Fruit fly (Drosophila melanogaster): Measurements from ENCODE around the gene Nup153.

DNA sequence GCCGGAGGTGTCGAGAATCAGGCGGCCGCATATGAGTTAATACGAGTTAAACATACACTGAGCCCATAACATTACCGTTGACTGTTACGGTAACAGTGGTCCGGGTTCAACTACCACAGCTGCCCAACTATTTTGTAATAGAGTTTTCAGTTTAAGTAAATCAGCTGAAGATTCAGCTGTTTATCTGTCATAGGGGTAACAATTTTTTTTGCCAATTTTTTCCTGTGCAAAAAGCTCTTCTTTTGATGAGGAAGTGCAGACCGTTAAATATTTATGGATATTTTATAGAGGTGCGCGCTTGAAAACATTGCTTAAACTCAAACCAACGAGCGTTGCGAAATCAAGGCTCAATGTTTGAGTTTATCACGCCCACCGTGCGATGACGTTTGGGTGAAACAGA is 17.3 kb upstream of the Nup153 start:
- TF ChIP-seq salr (GFP tag; optimal IDR thresholded peaks at IDR 0.05) (no peak), topi (GFP tag; optimal IDR thresholded peaks at IDR 0.05) (peak; percentile 4), Met (GFP tag; optimal IDR thresholded peaks at IDR 0.05) (no peak), dsx (GFP tag; optimal IDR thresholded peaks at IDR 0.05; ENCODE audit: poor library complexity, severe bottlenecking) (no peak), Sox102F (GFP tag; optimal IDR thresholded peaks at IDR 0.05) (no peak), Sox15 (GFP tag; optimal IDR thresholded peaks at IDR 0.05) (no peak), Hr4 (GFP tag; optimal IDR thresholded peaks at IDR 0.05) (peak; percentile 55), CG16779 (tag; optimal IDR thresholded peaks at IDR 0.05) (no peak)
